Fruit fly (Drosophila melanogaster) whole organism, embryonic: ENCODE results near the gene Sf3a2.
A peak's percentile ranks its signal among the peaks of the same experiment; 100 is the strongest.

Source experiments
- Abd-B ChIP-seq: fragments of 200-800 bp; sonication (Bioruptor generic); optimal IDR thresholded peaks from 2 replicates; lab custom pipeline; 2018; ENCODE audit warnings: missing biosample characterization, mild to moderate bottlenecking, missing genetic modification characterization, moderate library complexity
- Atf-2 ChIP-seq: fragments of 200-800 bp; sonication (Bioruptor generic); optimal IDR thresholded peaks from 2 replicates; lab custom pipeline; 2016; ENCODE audit warnings: missing biosample characterization, missing genetic modification characterization
- Atf3 ChIP-seq: fragments of 200-800 bp; sonication (Bioruptor generic); optimal IDR thresholded peaks from 3 replicates; lab custom pipeline; 2016; ENCODE audit warnings: missing biosample characterization, missing genetic modification characterization
- BEAF-32 ChIP-seq: fragments of 200-800 bp; sonication (Bioruptor generic); optimal IDR thresholded peaks from 3 replicates; lab custom pipeline; 2017; ENCODE audit warnings: missing biosample characterization, missing genetic modification characterization, mild to moderate bottlenecking, moderate library complexity, missing genetic modification reagents
- Blimp-1 ChIP-seq: fragments of 200-800 bp; sonication (Bioruptor generic); optimal IDR thresholded peaks from 3 replicates; lab custom pipeline; 2018; ENCODE audit warnings: missing biosample characterization, missing genetic modification characterization, mild to moderate bottlenecking, moderate library complexity, missing genetic modification reagents
- CG1024 ChIP-seq: fragments of 200-800 bp; sonication (Bioruptor generic); IDR thresholded peaks from 2 replicates; pipeline ENCODE4 v1.3.6; 2022; ENCODE audit warnings: missing biosample characterization, missing genetic modification characterization
- CG11398 ChIP-seq: fragments of 200-800 bp; sonication (Bioruptor generic); optimal IDR thresholded peaks from 2 replicates; lab custom pipeline; 2016; ENCODE audit warnings: missing biosample characterization, missing genetic modification characterization
- CG11695 ChIP-seq: fragments of 200-800 bp; sonication (Bioruptor generic); IDR thresholded peaks from 3 replicates; pipeline ENCODE4 v1.3.6; 2022; ENCODE audit warnings: missing biosample characterization, missing genetic modification characterization
- CG11723 ChIP-seq: fragments of 200-800 bp; sonication (Bioruptor generic); optimal IDR thresholded peaks from 2 replicates; lab custom pipeline; 2017; ENCODE audit warnings: missing biosample characterization, mild to moderate bottlenecking, missing genetic modification characterization
- CG12104 ChIP-seq: fragments of 200-800 bp; sonication (Bioruptor generic); optimal IDR thresholded peaks from 3 replicates; lab custom pipeline; 2016; ENCODE audit warnings: missing biosample characterization, missing genetic modification characterization
- CG13123 ChIP-seq: fragments of 200-800 bp; sonication (Bioruptor generic); optimal IDR thresholded peaks from 2 replicates; lab custom pipeline; 2016; ENCODE audit warnings: missing biosample characterization, missing genetic modification characterization
- CG14014 ChIP-seq: fragments of 200-800 bp; sonication (Bioruptor generic); IDR thresholded peaks from 2 replicates; pipeline ENCODE4 v1.3.6; 2022; ENCODE audit warnings: missing biosample characterization, missing genetic modification characterization
- CG15601 ChIP-seq: fragments of 200-800 bp; sonication (Bioruptor generic); optimal IDR thresholded peaks from 3 replicates; lab custom pipeline; 2019; ENCODE audit warnings: missing biosample characterization, mild to moderate bottlenecking, missing genetic modification characterization, moderate library complexity
- CG16813 ChIP-seq: fragments of 200-800 bp; sonication (Bioruptor generic); IDR thresholded peaks from 3 replicates; pipeline ENCODE4 v1.3.6; 2022; ENCODE audit warnings: missing biosample characterization, missing genetic modification characterization; ENCODE audit not compliant: partially characterized antibody
- CG30431 ChIP-seq: fragments of 200-800 bp; sonication (Bioruptor generic); optimal IDR thresholded peaks from 2 replicates; lab custom pipeline; 2017; ENCODE audit warnings: missing biosample characterization, missing genetic modification characterization
- CG3995 ChIP-seq: fragments of 200-800 bp; sonication (Bioruptor generic); optimal IDR thresholded peaks from 3 replicates; lab custom pipeline; 2016; ENCODE audit warnings: missing biosample characterization, missing genetic modification characterization
- CG5245 ChIP-seq: fragments of 200-800 bp; sonication (Bioruptor generic); optimal IDR thresholded peaks from 3 replicates; lab custom pipeline; 2016; ENCODE audit warnings: missing biosample characterization, missing genetic modification characterization
- CG6254 ChIP-seq: fragments of 200-800 bp; sonication (Bioruptor generic); optimal IDR thresholded peaks from 3 replicates; lab custom pipeline; 2017; ENCODE audit warnings: mild to moderate bottlenecking, missing biosample characterization, missing genetic modification reagents, missing genetic modification characterization
- CG8388 ChIP-seq: fragments of 200-800 bp; sonication (Bioruptor generic); optimal IDR thresholded peaks from 2 replicates; lab custom pipeline; 2019; ENCODE audit warnings: missing biosample characterization, mild to moderate bottlenecking, missing genetic modification characterization, moderate library complexity
- CG9215 ChIP-seq: fragments of 200-800 bp; sonication (Bioruptor generic); IDR thresholded peaks from 2 replicates; pipeline ENCODE4 v1.3.6; 2022; ENCODE audit warnings: missing biosample characterization, missing genetic modification characterization
- CG9437 ChIP-seq: fragments of 200-800 bp; sonication (Bioruptor generic); optimal IDR thresholded peaks from 2 replicates; lab custom pipeline; 2018; ENCODE audit warnings: missing biosample characterization, mild to moderate bottlenecking, missing genetic modification characterization
- CG9609 ChIP-seq: fragments of 200-800 bp; sonication (Bioruptor generic); optimal IDR thresholded peaks from 3 replicates; lab custom pipeline; 2016; ENCODE audit warnings: missing biosample characterization, missing genetic modification characterization
- CG9817 ChIP-seq: fragments of 200-800 bp; sonication (Bioruptor generic); optimal IDR thresholded peaks from 2 replicates; lab custom pipeline; 2018; ENCODE audit warnings: missing biosample characterization, mild to moderate bottlenecking, missing genetic modification characterization, moderate library complexity
- CG9876 ChIP-seq: fragments of 200-800 bp; sonication (Bioruptor generic); optimal IDR thresholded peaks from 2 replicates; lab custom pipeline; 2016; ENCODE audit warnings: missing biosample characterization, missing genetic modification characterization
- Dfd ChIP-seq, 2 experiments: fragments of >200 bp; optimal IDR thresholded peaks; 2 replicates each; lab custom pipeline; 2017; ENCODE audit warnings: missing biosample characterization in 2 of 2, missing genetic modification characterization in 2 of 2
- Dip2 ChIP-seq: fragments of 200-800 bp; sonication (Bioruptor generic); IDR thresholded peaks from 2 replicates; pipeline ENCODE4 v1.3.6; 2022; ENCODE audit warnings: missing biosample characterization, missing genetic modification characterization
- Drgx ChIP-seq: fragments of 200-800 bp; sonication (Bioruptor generic); IDR thresholded peaks from 2 replicates; pipeline ENCODE4 v1.3.6; 2022; ENCODE audit warnings: missing biosample characterization, missing genetic modification characterization
- Ets65A ChIP-seq: fragments of 200-800 bp; sonication (Bioruptor generic); peaks from one replicate; lab custom pipeline; 2016; ENCODE audit warnings: missing biosample characterization, missing genetic modification characterization
- Max ChIP-seq: fragments of 200-800 bp; sonication (Bioruptor generic); optimal IDR thresholded peaks from 2 replicates; lab custom pipeline; 2016; ENCODE audit warnings: missing biosample characterization, mild to moderate bottlenecking, missing genetic modification characterization
- NC2α ChIP-seq: fragments of 200-800 bp; sonication (Bioruptor generic); optimal IDR thresholded peaks from 2 replicates; lab custom pipeline; 2016; ENCODE audit warnings: missing biosample characterization, missing genetic modification characterization
- NFAT ChIP-seq: fragments of 200-800 bp; sonication (Bioruptor generic); IDR thresholded peaks from 2 replicates; pipeline ENCODE4 v1.3.6; 2022; ENCODE audit warnings: missing biosample characterization, missing genetic modification characterization
- Poxn ChIP-seq: fragments of 200-800 bp; sonication (Bioruptor generic); IDR thresholded peaks from 2 replicates; pipeline ENCODE4 v1.3.6; 2022; ENCODE audit warnings: missing biosample characterization, missing genetic modification characterization
- Sox102F ChIP-seq: fragments of 200-800 bp; sonication (Bioruptor generic); optimal IDR thresholded peaks from 2 replicates; lab custom pipeline; 2018; ENCODE audit warnings: missing biosample characterization, mild to moderate bottlenecking, missing genetic modification characterization, moderate library complexity
- Stat92E ChIP-seq, 3 experiments: fragments of >200 bp in 2 of 3; fragments of 200-800 bp in 1 of 3; sonication (Bioruptor generic) in 1 of 3; optimal IDR thresholded peaks; 2 replicates each; lab custom pipeline; 2017 to 2019; ENCODE audit warnings: missing biosample characterization in 3 of 3, missing genetic modification characterization in 3 of 3, mild to moderate bottlenecking in 1 of 3, moderate library complexity in 1 of 3
- Vsx1 ChIP-seq: fragments of 200-800 bp; sonication (Bioruptor generic); optimal IDR thresholded peaks from 2 replicates; lab custom pipeline; 2017; ENCODE audit warnings: missing biosample characterization, mild to moderate bottlenecking, missing genetic modification characterization, missing genetic modification reagents
- ato ChIP-seq: fragments of 200-800 bp; sonication (Bioruptor generic); IDR thresholded peaks from 2 replicates; pipeline ENCODE4 v1.3.6; 2022; ENCODE audit warnings: missing biosample characterization, missing genetic modification characterization; ENCODE audit not compliant: partially characterized antibody
- bbx ChIP-seq: fragments of 200-800 bp; sonication (Bioruptor generic); IDR thresholded peaks from 2 replicates; pipeline ENCODE4 v1.3.6; 2022; ENCODE audit warnings: missing biosample characterization, missing genetic modification characterization; ENCODE audit not compliant: partially characterized antibody
- croc ChIP-seq: fragments of 200-800 bp; sonication (Bioruptor generic); conservative IDR thresholded peaks from 3 replicates; pipeline ENCODE4 v1.3.6; 2022; ENCODE audit warnings: missing biosample characterization, missing genetic modification characterization
- eve ChIP-seq, 2 experiments: fragments of >200 bp; optimal IDR thresholded peaks; 2 replicates each; lab custom pipeline; 2017; ENCODE audit warnings: missing biosample characterization in 2 of 2, missing genetic modification characterization in 2 of 2
- insv ChIP-seq, 2 experiments: fragments of 200-800 bp; sonication (Bioruptor generic); optimal IDR thresholded peaks; 3 replicates each; lab custom pipeline; 2016 to 2018; ENCODE audit warnings: missing biosample characterization in 2 of 2, missing genetic modification characterization in 2 of 2
- jing ChIP-seq: fragments of 200-800 bp; sonication (Bioruptor generic); optimal IDR thresholded peaks from 2 replicates; lab custom pipeline; 2018; ENCODE audit warnings: missing biosample characterization, mild to moderate bottlenecking, missing genetic modification characterization
- odd ChIP-seq: fragments of 200-800 bp; sonication (Bioruptor generic); optimal IDR thresholded peaks from 2 replicates; lab custom pipeline; 2017; ENCODE audit warnings: missing biosample characterization, mild to moderate bottlenecking, missing genetic modification characterization
- pita ChIP-seq: fragments of 200-800 bp; sonication (Bioruptor generic); optimal IDR thresholded peaks from 2 replicates; lab custom pipeline; 2017; ENCODE audit warnings: missing biosample characterization, mild to moderate bottlenecking, missing genetic modification characterization
- salm ChIP-seq: fragments of 200-800 bp; sonication (Bioruptor generic); optimal IDR thresholded peaks from 2 replicates; lab custom pipeline; 2018; ENCODE audit warnings: missing biosample characterization, mild to moderate bottlenecking, missing genetic modification characterization
- ssp ChIP-seq: fragments of 200-800 bp; sonication (Bioruptor generic); IDR thresholded peaks from 2 replicates; pipeline ENCODE4 v1.3.6; 2022; ENCODE audit warnings: missing biosample characterization, missing genetic modification characterization
- toy ChIP-seq: fragments of 200-800 bp; sonication (Bioruptor generic); IDR thresholded peaks from 2 replicates; pipeline ENCODE4 v1.3.6; 2022; ENCODE audit warnings: missing biosample characterization, missing genetic modification characterization
- trem ChIP-seq: fragments of 200-800 bp; optimal IDR thresholded peaks from 3 replicates; lab custom pipeline; 2019; ENCODE audit warnings: missing biosample characterization, mild to moderate bottlenecking, missing genetic modification characterization, moderate library complexity
- usp ChIP-seq: fragments of >200 bp; optimal IDR thresholded peaks from 2 replicates; lab custom pipeline; 2017; ENCODE audit warnings: missing biosample characterization, missing genetic modification characterization
- zfh2 ChIP-seq: fragments of 200-800 bp; sonication (Bioruptor generic); optimal IDR thresholded peaks from 2 replicates; lab custom pipeline; 2016; ENCODE audit warnings: missing biosample characterization, missing genetic modification characterization

Sf3a2 gene

DNA sequence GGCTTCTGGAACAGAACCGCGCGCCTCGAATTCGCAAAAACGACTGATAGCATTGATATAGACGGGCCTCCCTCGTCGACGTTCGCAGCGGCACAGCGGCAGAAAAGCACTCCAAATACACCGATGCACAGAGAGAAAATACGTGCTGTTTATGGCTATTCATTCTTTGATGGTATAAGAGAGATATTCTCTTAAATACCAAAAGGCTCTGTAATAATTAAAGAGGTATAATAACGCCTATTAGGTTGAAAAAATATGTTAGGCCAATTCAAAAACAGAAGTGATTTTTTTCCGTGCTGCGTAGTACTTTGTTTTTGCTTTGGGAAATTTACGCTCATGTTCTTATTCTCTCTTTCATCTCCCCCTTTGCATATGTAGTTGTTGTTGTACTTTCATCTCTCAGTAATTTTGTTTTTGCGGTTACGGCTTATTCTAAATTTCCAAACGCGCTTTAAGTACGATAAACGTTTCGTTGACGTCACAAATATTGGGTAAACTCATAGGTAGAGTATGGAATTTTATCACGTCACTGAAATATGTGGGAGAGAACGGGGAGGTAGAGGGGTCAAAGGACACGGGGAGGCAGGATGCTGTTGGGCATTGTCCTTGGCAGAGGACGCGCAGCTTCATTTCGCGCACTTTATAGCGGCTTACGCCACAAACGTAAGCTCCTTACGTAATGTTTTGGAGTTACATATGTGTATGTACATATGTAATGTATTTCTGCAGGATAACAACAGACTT, 29.4 kb upstream of the Sf3a2 start, which contains the start of gene nebu (continued):
- TF ChIP-seq toy (GFP tag; lab: Robert Waterston, UW) (peak; percentile 91), Abd-B (GFP tag; lab: Kevin White, UChicago) (no peak), Atf-2 (GFP tag; lab: Kevin White, UChicago) (peak; percentile 92), CG13123 (peak; percentile 81), jing (peak; percentile 86), Dip2 (GFP tag; lab: Robert Waterston, UW) (peak; percentile 69; the same call in 1 of the 2 replicates), Atf3 (peak; percentile 87), CG12104 (GFP tag; lab: Kevin White, UChicago) (peak; percentile 93), NFAT (GFP tag; lab: Robert Waterston, UW) (peak; percentile 96), Drgx (GFP tag; lab: Robert Waterston, UW) (peak; percentile 97), CG5245 (GFP tag; lab: Kevin White, UChicago) (peak; percentile 91), CG9215 (GFP tag; lab: Robert Waterston, UW) (peak; percentile 94), ssp (GFP tag; lab: Robert Waterston, UW) (no peak; the same call in 1 of the 2 replicates), CG11723 (GFP tag; lab: Kevin White, UChicago) (peak; percentile 90), insv (GFP tag; optimal IDR thresholded peaks at IDR 0.05; lab: Kevin White, UChicago) (peak in 1 of 2 experiments; percentile 71), CG6254 (peak; percentile 85), NC2α (GFP tag; lab: Kevin White, UChicago) (peak; percentile 91), zfh2 (GFP tag; lab: Kevin White, UChicago) (peak; percentile 98), Ets65A (GFP tag; lab: Kevin White, UChicago) (peak; percentile 99), CG9437 (GFP tag; lab: Kevin White, UChicago) (peak; percentile 95), usp (GFP tag; lab: Kevin White, UChicago) (no peak), croc (GFP tag; lab: Robert Waterston, UW) (peak; percentile 80), odd (peak; percentile 91), Vsx1 (GFP tag; lab: Kevin White, UChicago) (peak; percentile 87), CG9817 (tag; lab: Kevin White, UChicago) (peak; percentile 97), CG9876 (GFP tag; lab: Kevin White, UChicago) (peak; percentile 92), ato (no peak), Dfd (GFP tag; optimal IDR thresholded peaks at IDR 0.05; lab: Kevin White, UChicago) (peak in 1 of 2 experiments; percentile 76), bbx (GFP tag; lab: Robert Waterston, UW) (no peak), CG3995 (GFP tag; lab: Kevin White, UChicago) (peak; percentile 81), pita (GFP tag; lab: Kevin White, UChicago) (no peak), Max (GFP tag; lab: Kevin White, UChicago) (peak; percentile 94), CG11695 (peak; percentile 96), eve (GFP tag; optimal IDR thresholded peaks at IDR 0.05; lab: Kevin White, UChicago) (peak in 1 of 2 experiments; percentile 95), CG30431 (peak; percentile 84), Blimp-1 (GFP tag; lab: Kevin White, UChicago) (peak; percentile 88), CG15601 (peak; percentile 75), Stat92E (GFP tag; optimal IDR thresholded peaks at IDR 0.05; lab: Kevin White, UChicago) (no peak), CG16813 (no peak), Sox102F (GFP tag; lab: Kevin White, UChicago) (peak; percentile 95), CG14014 (GFP tag; lab: Robert Waterston, UW) (peak; percentile 98), CG8388 (peak; percentile 84), CG11398 (GFP tag; lab: Kevin White, UChicago) (peak; percentile 90), CG1024 (GFP tag; lab: Robert Waterston, UW) (peak; percentile 85), salm (tag; lab: Kevin White, UChicago) (peak; percentile 84), CG9609 (GFP tag; lab: Kevin White, UChicago) (peak; percentile 97), trem (tag; lab: Kevin White, UChicago) (peak; percentile 57), BEAF-32 (GFP tag; lab: Kevin White, UChicago) (peak; percentile 14), Poxn (GFP tag; lab: Robert Waterston, UW) (peak; percentile 93)
